Worm (Caenorhabditis elegans): ENCODE measurements around the gene srj-8.

Gene srj-8

ce11 chrV:3267950-3268349 lies 20.3 kb downstream of the srj-8 start, which contains the start of gene T28A11.18 (continued):
- TF ChIP-seq zim-3 (tag; optimal IDR thresholded peaks at IDR 0.05) = no peak
- no peak for TF ChIP-seq Y56A3A.18 (GFP tag; IDR thresholded peaks at IDR 0.05)
- no peak for TF ChIP-seq akir-1 (GFP tag; optimal IDR thresholded peaks at IDR 0.05)

ce11 chrV:3269407-3269806 lies 21.8 kb downstream of the srj-8 start, which contains the start of gene T28A11.19:
TSS of gene T28A11.19 (minus strand) at chrV:3269514.
- TF ChIP-seq ets-4 (GFP tag; optimal IDR thresholded peaks at IDR 0.05) (no peak), pha-4 (tag; optimal IDR thresholded peaks at IDR 0.05) (no peak), C17E4.6 (GFP tag; IDR thresholded peaks at IDR 0.05) (no peak), F52B5.7 (tag; optimal IDR thresholded peaks at IDR 0.05) (no peak), zfh-2 (GFP tag; conservative IDR thresholded peaks at IDR 0.05) (no peak), unc-62 (GFP tag; optimal IDR thresholded peaks at IDR 0.05) (no peak), atf-7 (tag; optimal IDR thresholded peaks at IDR 0.05) (no peak), madf-3 (GFP tag; IDR thresholded peaks at IDR 0.05) (no peak), ztf-3 (GFP tag; optimal IDR thresholded peaks at IDR 0.05) (no peak), hsf-1 (GFP tag; IDR thresholded peaks at IDR 0.05) (no peak), F23B12.7 (tag; optimal IDR thresholded peaks at IDR 0.05; ENCODE audit: insufficient read depth) (no peak), somi-1 (GFP tag; optimal IDR thresholded peaks at IDR 0.05) (no peak)

- no peak for TF ChIP-seq ceh-100 (GFP tag; IDR thresholded peaks at IDR 0.05)
- TF ChIP-seq lin-26 (GFP tag; IDR thresholded peaks at IDR 0.05) = no peak
- TF ChIP-seq dox-1 (GFP tag; IDR thresholded peaks at IDR 0.05) = no peak
- TF ChIP-seq fkh-3 (tag; optimal IDR thresholded peaks at IDR 0.05) = no peak
- no peak for TF ChIP-seq rcor-1 (GFP tag; IDR thresholded peaks at IDR 0.05)
- TF ChIP-seq hmg-1.2 (GFP tag; IDR thresholded peaks at IDR 0.05) = no peak
- TF ChIP-seq madf-3 (GFP tag; IDR thresholded peaks at IDR 0.05) = no peak
- TF ChIP-seq ceh-58 (GFP tag; IDR thresholded peaks at IDR 0.05) = no peak
- TF ChIP-seq egl-44 (GFP tag; IDR thresholded peaks at IDR 0.05) = no peak
- TF ChIP-seq lsy-27 (tag; optimal IDR thresholded peaks at IDR 0.05; ENCODE audit: borderline replicate concordance, insufficient read depth) = no peak
- TF ChIP-seq attf-3 (GFP tag; conservative IDR thresholded peaks at IDR 0.05) = no peak
- no peak for TF ChIP-seq ceh-91 (GFP tag; IDR thresholded peaks at IDR 0.05)
- no peak for TF ChIP-seq cebp-1 (GFP tag; IDR thresholded peaks at IDR 0.05)
- no peak for TF ChIP-seq cebp-1 (tag; optimal IDR thresholded peaks at IDR 0.05)
- no peak for TF ChIP-seq ceh-27 (GFP tag; optimal IDR thresholded peaks at IDR 0.05)
These were observed 25.5 kb downstream of the srj-8 start, which contains the start of gene T28A11.20 for ce11 chrV:3273156-3273555. TSS of gene T28A11.20 (minus strand) at chrV:3273256.

- TF ChIP-seq nfyb-1 (GFP tag; IDR thresholded peaks at IDR 0.05) (no peak), tbx-9 (tag; optimal IDR thresholded peaks at IDR 0.05; ENCODE audit: borderline replicate concordance) (no peak), ztf-25 (GFP tag; IDR thresholded peaks at IDR 0.05) (no peak), nhr-80 (tag; optimal IDR thresholded peaks at IDR 0.05) (no peak), T26A5.8 (tag; optimal IDR thresholded peaks at IDR 0.05) (no peak), ztf-18 (tag; optimal IDR thresholded peaks at IDR 0.05) (no peak), nfya-1 (tag; optimal IDR thresholded peaks at IDR 0.05; ENCODE audit: borderline replicate concordance, insufficient read depth) (no peak), madf-6 (GFP tag; IDR thresholded peaks at IDR 0.05) (no peak), F57C9.4 (tag; optimal IDR thresholded peaks at IDR 0.05) (no peak), mcd-1 (GFP tag; IDR thresholded peaks at IDR 0.05) (no peak), sea-2 (GFP tag; IDR thresholded peaks at IDR 0.05) (no peak), hlh-12 (tag; optimal IDR thresholded peaks at IDR 0.05) (no peak), F52B5.7 (tag; optimal IDR thresholded peaks at IDR 0.05) (no peak), repo-1 (tag; optimal IDR thresholded peaks at IDR 0.05) (no peak), madf-10 (tag; optimal IDR thresholded peaks at IDR 0.05) (no peak), lsy-27 (tag; optimal IDR thresholded peaks at IDR 0.05; ENCODE audit: borderline replicate concordance, insufficient read depth) (no peak), ceh-79 (tag; optimal IDR thresholded peaks at IDR 0.05) (no peak), athp-1 (tag; optimal IDR thresholded peaks at IDR 0.05) (no peak), attf-6 (GFP tag; IDR thresholded peaks at IDR 0.05) (no peak)
These were observed 26.0 kb downstream of the srj-8 start, which contains the start of gene T28A11.4 for ce11 chrV:3273577-3274100. TSS of gene T28A11.4 (plus strand) at chrV:3274050.

All from whole organism, young adult.